Fruit fly (Drosophila melanogaster): Measurements from ENCODE around the gene baf.

baf gene

dm6 chr2L:7997290-7998079 lies 31.8 kb upstream of the baf start (continued):
- peak; percentile 11 for TF ChIP-seq CG34406 (GFP tag; optimal IDR thresholded peaks at IDR 0.05)
- peak; percentile 9 for TF ChIP-seq CG1621 (tag; optimal IDR thresholded peaks at IDR 0.05)
- TF ChIP-seq Gug (GFP tag; IDR thresholded peaks at IDR 0.05), result 0 out of 2 replicates have a peak, but pooled peaks have one; percentile 13
- TF ChIP-seq CG3919 (GFP tag; optimal IDR thresholded peaks at IDR 0.05), result peak; percentile 13
- peak; percentile 62 for TF ChIP-seq dsx (GFP tag; optimal IDR thresholded peaks at IDR 0.05; ENCODE audit: poor library complexity, severe bottlenecking)
- no peak for TF ChIP-seq cyc (GFP tag; optimal IDR thresholded peaks at IDR 0.05)
- no peak for TF ChIP-seq CG8319 (GFP tag; optimal IDR thresholded peaks at IDR 0.05)
- no peak for TF ChIP-seq esn (GFP tag; optimal IDR thresholded peaks at IDR 0.05)
- no peak for TF ChIP-seq CG16779 (tag; optimal IDR thresholded peaks at IDR 0.05)
- peak; percentile 12 for TF ChIP-seq CG8632 (GFP tag; optimal IDR thresholded peaks at IDR 0.05)
- no peak for TF ChIP-seq lz (GFP tag; optimal IDR thresholded peaks at IDR 0.05)
- peak; percentile 25 for TF ChIP-seq Hr4 (GFP tag; optimal IDR thresholded peaks at IDR 0.05)
- TF ChIP-seq Hr39 (GFP tag; optimal IDR thresholded peaks at IDR 0.05), result no peak
- TF ChIP-seq Met (GFP tag; optimal IDR thresholded peaks at IDR 0.05), result no peak
- TF ChIP-seq CG8119 (GFP tag; IDR thresholded peaks at IDR 0.05), result no peak
- TF ChIP-seq CG10669 (GFP tag; optimal IDR thresholded peaks at IDR 0.05), result peak; percentile 56
- no peak for TF ChIP-seq CG10631 (GFP tag; optimal IDR thresholded peaks at IDR 0.05)
- TF ChIP-seq Lpt (GFP tag; optimal IDR thresholded peaks at IDR 0.05), result no peak
- TF ChIP-seq Hr38 (GFP tag; optimal IDR thresholded peaks at IDR 0.05), result no peak
- peak; percentile 35 for TF ChIP-seq OdsH (GFP tag; optimal IDR thresholded peaks at IDR 0.05)
- peak; percentile 78 for TF ChIP-seq Eip78C (GFP tag)
- TF ChIP-seq CG15336 (GFP tag; IDR thresholded peaks at IDR 0.05), result 0 out of 2 replicates have a peak, but pooled peaks have one; percentile 9
- TF ChIP-seq CG9139 (GFP tag; optimal IDR thresholded peaks at IDR 0.05), result peak; percentile 23
- peak; percentile 32 for TF ChIP-seq CG6792 (GFP tag; optimal IDR thresholded peaks at IDR 0.05)
- peak; percentile 4 for TF ChIP-seq CG7368 (GFP tag; optimal IDR thresholded peaks at IDR 0.05)
- no peak for TF ChIP-seq pdm3 (GFP tag; optimal IDR thresholded peaks at IDR 0.05)
- no peak for TF ChIP-seq Ets21C (GFP tag; optimal IDR thresholded peaks at IDR 0.05)
- TF ChIP-seq fd85E (GFP tag; optimal IDR thresholded peaks at IDR 0.05), result no peak
- TF ChIP-seq Ets96B (tag; optimal IDR thresholded peaks at IDR 0.05), result peak; percentile 68
- TF ChIP-seq CG11294 (GFP tag; IDR thresholded peaks at IDR 0.05), result no peak
- TF ChIP-seq Eip75B (GFP tag; optimal IDR thresholded peaks at IDR 0.05), result no peak
- TF ChIP-seq Sox15 (GFP tag; optimal IDR thresholded peaks at IDR 0.05), result no peak
- no peak for TF ChIP-seq salr (GFP tag; optimal IDR thresholded peaks at IDR 0.05)
- TF ChIP-seq Smox (GFP tag; optimal IDR thresholded peaks at IDR 0.05), result no peak
- TF ChIP-seq svp (GFP tag), result peak; percentile 97
- no peak for TF ChIP-seq net (GFP tag; optimal IDR thresholded peaks at IDR 0.05)
- no peak for TF ChIP-seq Sox102F (GFP tag; optimal IDR thresholded peaks at IDR 0.05)
- TF ChIP-seq topi (GFP tag; optimal IDR thresholded peaks at IDR 0.05), result no peak
- TF ChIP-seq CG4318 (GFP tag; optimal IDR thresholded peaks at IDR 0.05), result no peak
- no peak for TF ChIP-seq achi (GFP tag; optimal IDR thresholded peaks at IDR 0.05)
- TF ChIP-seq CG6276 (GFP tag; optimal IDR thresholded peaks at IDR 0.05), result peak; percentile 30
- TF ChIP-seq CG11902 (GFP tag; optimal IDR thresholded peaks at IDR 0.05), result no peak

- TF ChIP-seq CG9139 (GFP tag; optimal IDR thresholded peaks at IDR 0.05), result no peak
- TF ChIP-seq Met (GFP tag; optimal IDR thresholded peaks at IDR 0.05), result no peak
- no peak for TF ChIP-seq CG34406 (GFP tag; optimal IDR thresholded peaks at IDR 0.05)
- TF ChIP-seq Hr38 (GFP tag; optimal IDR thresholded peaks at IDR 0.05), result no peak
- no peak for TF ChIP-seq CG8119 (GFP tag; IDR thresholded peaks at IDR 0.05)
- TF ChIP-seq CG1621 (tag; optimal IDR thresholded peaks at IDR 0.05), result no peak
Measured at dm6 chr2L:7998080-7998457, 31.2 kb upstream of the baf start, which contains the start of gene CG7227. CG7227 (minus strand) TSS chr2L:7998151.
